Worm (Caenorhabditis elegans) whole organism, young adult: ENCODE results near the gene F55B11.2.

Source experiments
- Y67H2A.10 ChIP-seq: fragments of 200-800 bp; sonication (Bioruptor generic); conservative IDR thresholded peaks from 2 replicates; pipeline ENCODE4 v1.3.6; 2022; ENCODE audit warnings: missing genetic modification reagents, missing genetic modification characterization, missing compliant biosample characterization
- snpc-4 ChIP-seq, 5 experiments: fragments of 150-350 bp in 1 of 5; sonication (generic microtip) in 4 of 5; optimal IDR thresholded peaks; 2 replicates each; lab custom pipeline; 2014 to 2018; ENCODE audit warnings: missing genetic modification characterization in 5 of 5, missing biosample characterization in 3 of 5, antibody characterized with exemption in 2 of 5, mild to moderate bottlenecking in 2 of 5, missing compliant biosample characterization in 2 of 5, missing genotype in 2 of 5, moderate library complexity in 2 of 5, missing genetic modification reagents in 1 of 5

- TF ChIP-seq Y67H2A.10 (no peak), snpc-4 (GFP tag; optimal IDR thresholded peaks at IDR 0.05; lab: Kevin White, UChicago) (no peak), snpc-4 (tag; optimal IDR thresholded peaks at IDR 0.05; lab: Kevin White, UChicago) (no peak)
These were observed 31.3 kb downstream of the F55B11.2 start for ce11 chrIV:14391746-14392145.
